Fruit fly (Drosophila melanogaster) ovary, adult (tissue): ENCODE measurements around the gene mthl10.

Experiments used
- CG17801 ChIP-seq: fragments of 200-800 bp; optimal IDR thresholded peaks from 2 replicates; lab custom pipeline; 2019; ENCODE audit warnings: missing biosample characterization, mild to moderate bottlenecking, missing genetic modification characterization, moderate library complexity; ENCODE audit not compliant: partially characterized antibody

Gene mthl10

dm6 chr3L:348406-348743, 5.7 kb upstream of the mthl10 start:
- TF ChIP-seq CG17801 (GFP tag; lab: Kevin White, UChicago): no peak

- TF ChIP-seq CG17801 (GFP tag; lab: Kevin White, UChicago): peak; percentile 56
Observed at dm6 chr3L:347641-348405, 5.1 kb upstream of the mthl10 start.

- peak; percentile 55 for TF ChIP-seq CG17801 (GFP tag; lab: Kevin White, UChicago)
Observed at dm6 chr3L:346656-347640, 4.2 kb upstream of the mthl10 start, which contains the start of gene mth. mth (minus strand) TSS chr3L:346957.

dm6 chr3L:343316-343715, 601 bp upstream of the mthl10 start:
- TF ChIP-seq CG17801 (GFP tag; lab: Kevin White, UChicago): no peak

dm6 chr3L:341052-341852, 1.5 kb downstream of the mthl10 start:
- peak; percentile 30 for TF ChIP-seq CG17801 (GFP tag; lab: Kevin White, UChicago)

- no peak for TF ChIP-seq CG17801 (GFP tag; lab: Kevin White, UChicago)
Observed at dm6 chr3L:340569-340968, 2.1 kb downstream of the mthl10 start.

- no peak for TF ChIP-seq CG17801 (GFP tag; lab: Kevin White, UChicago)
Observed at dm6 chr3L:340124-340523, 2.6 kb downstream of the mthl10 start.

dm6 chr3L:339072-339471, 3.6 kb downstream of the mthl10 start:
- TF ChIP-seq CG17801 (GFP tag; lab: Kevin White, UChicago): no peak

dm6 chr3L:338116-338515, 4.6 kb downstream of the mthl10 start:
- no peak for TF ChIP-seq CG17801 (GFP tag; lab: Kevin White, UChicago)

dm6 chr3L:337148-337547, 5.6 kb downstream of the mthl10 start:
- no peak for TF ChIP-seq CG17801 (GFP tag; lab: Kevin White, UChicago)

- TF ChIP-seq CG17801 (GFP tag; lab: Kevin White, UChicago): no peak
Observed at dm6 chr3L:331842-332802, 10.6 kb downstream of the mthl10 start, which contains the start of gene mthl9. mthl9 (minus strand) TSS chr3L:332309.

dm6 chr3L:329153-329698, 13.5 kb downstream of the mthl10 start:
- no peak for TF ChIP-seq CG17801 (GFP tag; lab: Kevin White, UChicago)

- TF ChIP-seq CG17801 (GFP tag; lab: Kevin White, UChicago): no peak
Observed at dm6 chr3L:327833-328232, 14.9 kb downstream of the mthl10 start, which contains the start of the genes Atac3 and Ptpmeg. Atac3 (minus strand) TSS chr3L:327992. Ptpmeg (plus strand) TSS chr3L:328097.
